Worm (Caenorhabditis elegans): ENCODE data around the gene nlp-25.

Gene nlp-25

ce11 chrV:19599087-19599486 lies 6.9 kb upstream of the nlp-25 start:
- TF ChIP-seq cnd-1 (tag; optimal IDR thresholded peaks at IDR 0.05): no peak
- TF ChIP-seq ztf-11 (tag; optimal IDR thresholded peaks at IDR 0.05): no peak
- TF ChIP-seq flh-1 (GFP tag; optimal IDR thresholded peaks at IDR 0.05): no peak
- no peak for TF ChIP-seq sem-2 (GFP tag; optimal IDR thresholded peaks at IDR 0.05)

- TF ChIP-seq flh-1 (GFP tag; optimal IDR thresholded peaks at IDR 0.05): no peak
- no peak for TF ChIP-seq nhr-28 (tag; optimal IDR thresholded peaks at IDR 0.05)
- TF ChIP-seq ceh-39 (tag; optimal IDR thresholded peaks at IDR 0.05): no peak
- TF ChIP-seq mab-5 (tag; optimal IDR thresholded peaks at IDR 0.05): no peak
- no peak for TF ChIP-seq tbx-8 (GFP tag; optimal IDR thresholded peaks at IDR 0.05)
- TF ChIP-seq mep-1 (tag; optimal IDR thresholded peaks at IDR 0.05): no peak
- TF ChIP-seq sptf-1 (tag; optimal IDR thresholded peaks at IDR 0.05): no peak
- no peak for TF ChIP-seq nhr-76 (tag; optimal IDR thresholded peaks at IDR 0.05)
- no peak for TF ChIP-seq nhr-2 (tag; optimal IDR thresholded peaks at IDR 0.05)
- TF ChIP-seq elt-1 (tag; optimal IDR thresholded peaks at IDR 0.05; ENCODE audit: borderline replicate concordance, insufficient read depth): no peak
- TF ChIP-seq unc-39 (tag; optimal IDR thresholded peaks at IDR 0.05): no peak
- TF ChIP-seq ham-2 (GFP tag; optimal IDR thresholded peaks at IDR 0.05): no peak
- no peak for TF ChIP-seq lin-13 (tag; optimal IDR thresholded peaks at IDR 0.05)
- no peak for TF ChIP-seq lsy-2 (tag; optimal IDR thresholded peaks at IDR 0.05)
- no peak for TF ChIP-seq drap-1 (GFP tag; optimal IDR thresholded peaks at IDR 0.05)
- no peak for TF ChIP-seq ceh-43 (GFP tag; optimal IDR thresholded peaks at IDR 0.05)
- no peak for TF ChIP-seq sem-2 (GFP tag; optimal IDR thresholded peaks at IDR 0.05)
- no peak for TF ChIP-seq zip-8 (tag; optimal IDR thresholded peaks at IDR 0.05)
- TF ChIP-seq nhr-237 (tag; optimal IDR thresholded peaks at IDR 0.05): no peak
- TF ChIP-seq bed-3 (GFP tag; optimal IDR thresholded peaks at IDR 0.05): no peak
Measured at ce11 chrV:19605415-19605814, 565 bp upstream of the nlp-25 start.

DNA sequence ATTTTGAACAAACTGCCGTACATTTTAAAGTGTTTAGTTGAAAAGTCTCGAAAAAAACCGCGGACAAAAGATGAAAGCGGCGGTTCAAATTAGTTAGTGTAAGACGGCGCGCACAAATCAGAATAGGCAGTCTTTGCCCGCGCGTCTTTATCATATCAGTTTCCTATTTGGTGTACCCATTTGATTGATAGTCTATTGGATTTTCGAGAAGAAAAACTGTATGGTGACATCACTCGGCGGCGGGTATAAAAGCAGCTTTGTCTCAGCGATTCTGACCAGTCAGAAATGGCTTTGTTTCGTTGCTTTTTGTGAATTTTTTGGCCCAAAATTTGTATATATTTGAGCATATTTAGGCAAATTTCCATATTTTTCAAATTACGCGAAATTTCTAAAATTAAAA lies 2.7 kb downstream of the nlp-25 start:
- TF ChIP-seq elt-1 (tag; optimal IDR thresholded peaks at IDR 0.05; ENCODE audit: borderline replicate concordance, insufficient read depth) (no peak), ham-2 (GFP tag; optimal IDR thresholded peaks at IDR 0.05) (no peak), mls-2 (tag; optimal IDR thresholded peaks at IDR 0.05) (no peak), bed-3 (GFP tag; optimal IDR thresholded peaks at IDR 0.05) (no peak), lin-13 (tag; optimal IDR thresholded peaks at IDR 0.05) (no peak), unc-120 (tag; optimal IDR thresholded peaks at IDR 0.05; ENCODE audit: poor library complexity, severe bottlenecking) (no peak), nhr-237 (tag; optimal IDR thresholded peaks at IDR 0.05) (no peak), unc-62 (GFP tag; optimal IDR thresholded peaks at IDR 0.05) (no peak), nhr-28 (tag; optimal IDR thresholded peaks at IDR 0.05) (no peak), tbx-8 (GFP tag; optimal IDR thresholded peaks at IDR 0.05) (no peak), ceh-43 (GFP tag; optimal IDR thresholded peaks at IDR 0.05) (no peak), flh-1 (GFP tag; optimal IDR thresholded peaks at IDR 0.05) (no peak), ztf-11 (tag; optimal IDR thresholded peaks at IDR 0.05) (no peak), nhr-12 (tag; optimal IDR thresholded peaks at IDR 0.05) (no peak), pha-4 (tag; optimal IDR thresholded peaks at IDR 0.05) (no peak), hlh-1 (tag; optimal IDR thresholded peaks at IDR 0.05) (no peak), cnd-1 (tag; optimal IDR thresholded peaks at IDR 0.05) (no peak), zip-8 (tag; optimal IDR thresholded peaks at IDR 0.05) (no peak), sptf-1 (tag; optimal IDR thresholded peaks at IDR 0.05) (no peak)

ce11 chrV:19609194-19609593 lies 3.2 kb downstream of the nlp-25 start, which contains the start of gene grsp-1:
grsp-1 (plus strand) TSS chrV:19609494.
- TF ChIP-seq unc-120 (tag; optimal IDR thresholded peaks at IDR 0.05; ENCODE audit: poor library complexity, severe bottlenecking): no peak
- TF ChIP-seq zip-8 (tag; optimal IDR thresholded peaks at IDR 0.05): no peak
- no peak for TF ChIP-seq ceh-39 (tag; optimal IDR thresholded peaks at IDR 0.05)
- no peak for TF ChIP-seq mab-5 (tag; optimal IDR thresholded peaks at IDR 0.05)
- no peak for TF ChIP-seq snpc-4 (tag; optimal IDR thresholded peaks at IDR 0.05)
- TF ChIP-seq mep-1 (tag; optimal IDR thresholded peaks at IDR 0.05): no peak
- TF ChIP-seq elt-3 (tag; optimal IDR thresholded peaks at IDR 0.05): no peak
- TF ChIP-seq lsy-2 (tag; optimal IDR thresholded peaks at IDR 0.05): no peak
- no peak for TF ChIP-seq elt-1 (tag; optimal IDR thresholded peaks at IDR 0.05; ENCODE audit: borderline replicate concordance, insufficient read depth)
- no peak for TF ChIP-seq tbx-8 (GFP tag; optimal IDR thresholded peaks at IDR 0.05)
- no peak for TF ChIP-seq lin-32 (GFP tag; optimal IDR thresholded peaks at IDR 0.05)
- TF ChIP-seq sptf-1 (tag; optimal IDR thresholded peaks at IDR 0.05): no peak
- no peak for TF ChIP-seq pha-4 (tag; optimal IDR thresholded peaks at IDR 0.05)

Measured in whole organism, mixed stage, embryonic.